Worm (Caenorhabditis elegans) whole organism, L4 larva: ENCODE results near the gene W05H9.2.

Experiments
- F10B5.3 ChIP-seq: sonication (generic microtip); optimal IDR thresholded peaks from 2 replicates; lab custom pipeline; 2016; ENCODE audit warnings: mild to moderate bottlenecking, missing genetic modification characterization, missing compliant biosample characterization
- F44E2.7 ChIP-seq: fragments of 200-800 bp; sonication (Bioruptor generic); IDR thresholded peaks from 2 replicates; pipeline ENCODE4 v2.1.2; 2022; ENCODE audit warnings: missing genetic modification characterization, missing compliant biosample characterization
- T20F7.1 ChIP-seq: fragments of 200-800 bp; sonication (Bioruptor generic); optimal IDR thresholded peaks from 2 replicates; lab custom pipeline; 2018; ENCODE audit warnings: mild to moderate bottlenecking, missing genetic modification characterization, missing compliant biosample characterization
- Y48G9A.11 ChIP-seq: fragments of 200-800 bp; sonication (Bioruptor generic); IDR thresholded peaks from 2 replicates; pipeline ENCODE4 v1.3.6; 2022; ENCODE audit warnings: missing genetic modification reagents, missing genetic modification characterization, missing compliant biosample characterization
- Y75B8A.6 ChIP-seq: fragments of 200-800 bp; sonication (Bioruptor generic); IDR thresholded peaks from 2 replicates; pipeline ENCODE4 v1.3.6; 2022; ENCODE audit warnings: missing genetic modification reagents, missing genetic modification characterization, missing compliant biosample characterization
- ZK546.5 ChIP-seq, 2 experiments: sonication (generic microtip); optimal IDR thresholded peaks; 2 replicates each; lab custom pipeline; 2017; ENCODE audit warnings: missing biosample characterization in 2 of 2, missing genetic modification characterization in 2 of 2
- aha-1 ChIP-seq: fragments of 150-350 bp; peaks from one replicate; lab custom pipeline; 2014; ENCODE audit warnings: missing biosample characterization, missing genetic modification characterization
- ama-1 ChIP-seq: fragments of 150-350 bp; optimal IDR thresholded peaks from 2 replicates; lab custom pipeline; 2014; ENCODE audit warnings: inconsistent platforms, mixed read lengths
- attf-4 ChIP-seq: sonication (generic microtip); optimal IDR thresholded peaks from 3 replicates; lab custom pipeline; 2017; ENCODE audit warnings: missing biosample characterization, missing genetic modification characterization
- ceh-20 ChIP-seq: fragments of 200-800 bp; sonication (Bioruptor generic); IDR thresholded peaks from 2 replicates; pipeline ENCODE4 v1.3.6; 2022; ENCODE audit warnings: missing genetic modification reagents, missing genetic modification characterization, missing compliant biosample characterization
- ceh-28 ChIP-seq: fragments of 150-350 bp; optimal IDR thresholded peaks from 2 replicates; lab custom pipeline; 2014; ENCODE audit warnings: missing biosample characterization, missing genetic modification reagents, missing genetic modification characterization
- ctbp-1 ChIP-seq: fragments of 200-800 bp; sonication (Bioruptor generic); IDR thresholded peaks from 2 replicates; pipeline ENCODE4 v1.3.6; 2022; ENCODE audit warnings: missing genetic modification reagents, missing genetic modification characterization, missing compliant biosample characterization
- daf-8 ChIP-seq: fragments of 200-800 bp; sonication (Bioruptor generic); IDR thresholded peaks from 2 replicates; pipeline ENCODE4 v1.3.6; 2022; ENCODE audit warnings: missing genetic modification characterization, missing compliant biosample characterization
- dpl-1 ChIP-seq: fragments of 150-350 bp; optimal IDR thresholded peaks from 2 replicates; lab custom pipeline; 2014; ENCODE audit warnings: missing biosample characterization, missing genetic modification reagents, missing genetic modification characterization
- dve-1 ChIP-seq: sonication (generic microtip); optimal IDR thresholded peaks from 2 replicates; lab custom pipeline; 2017; ENCODE audit warnings: antibody characterized with exemption, mild to moderate bottlenecking, missing genetic modification characterization, missing compliant biosample characterization; ENCODE audit not compliant: insufficient read depth
- fkh-10 ChIP-seq: fragments of 150-350 bp; optimal IDR thresholded peaks from 2 replicates; lab custom pipeline; 2014; ENCODE audit warnings: missing biosample characterization, missing genetic modification reagents, missing genetic modification characterization
- hlh-11 ChIP-seq: fragments of 200-800 bp; sonication (Bioruptor generic); optimal IDR thresholded peaks from 2 replicates; lab custom pipeline; 2018; ENCODE audit warnings: mild to moderate bottlenecking, missing genetic modification characterization, missing compliant biosample characterization
- hlh-30 ChIP-seq: sonication (generic microtip); optimal IDR thresholded peaks from 2 replicates; lab custom pipeline; 2017; ENCODE audit warnings: antibody characterized with exemption, mild to moderate bottlenecking, missing genetic modification characterization, missing compliant biosample characterization; ENCODE audit not compliant: insufficient read depth
- madf-5 ChIP-seq, 2 experiments: fragments of 200-800 bp; sonication (Bioruptor generic); IDR thresholded peaks; 2 replicates each; pipeline ENCODE4 v1.3.6; 2022; ENCODE audit warnings: missing compliant biosample characterization in 2 of 2, missing genetic modification characterization in 2 of 2
- nhr-102 ChIP-seq: sonication (generic microtip); optimal IDR thresholded peaks from 2 replicates; lab custom pipeline; 2016; ENCODE audit warnings: mild to moderate bottlenecking, missing genetic modification characterization, moderate library complexity, missing compliant biosample characterization
- nhr-11 ChIP-seq: fragments of 150-350 bp; optimal IDR thresholded peaks from 2 replicates; lab custom pipeline; 2014; ENCODE audit warnings: missing biosample characterization, missing genetic modification characterization
- nhr-25 ChIP-seq: sonication (generic microtip); optimal IDR thresholded peaks from 2 replicates; lab custom pipeline; 2017; ENCODE audit warnings: missing genetic modification characterization, mild to moderate bottlenecking, missing compliant biosample characterization, antibody characterized with exemption, moderate library complexity, borderline replicate concordance; ENCODE audit not compliant: insufficient read depth
- nhr-28 ChIP-seq: fragments of 150-350 bp; optimal IDR thresholded peaks from 2 replicates; lab custom pipeline; 2014; ENCODE audit warnings: missing biosample characterization, missing genetic modification characterization
- nhr-6 ChIP-seq: fragments of 150-350 bp; optimal IDR thresholded peaks from 2 replicates; lab custom pipeline; 2014; ENCODE audit warnings: missing biosample characterization, missing genetic modification characterization
- pha-4 ChIP-seq, 2 experiments: fragments of 150-350 bp in 1 of 2; fragments of 200-800 bp in 1 of 2; sonication (Bioruptor generic) in 1 of 2; IDR thresholded peaks in 1 of 2; optimal IDR thresholded peaks in 1 of 2; 2 replicates each; pipeline versions ENCODE4 v1.3.6 to Lab custom; 2014 to 2022; ENCODE audit warnings: missing genetic modification characterization in 2 of 2, missing genetic modification reagents in 2 of 2, missing biosample characterization in 1 of 2, missing compliant biosample characterization in 1 of 2
- saeg-2 ChIP-seq: fragments of 200-800 bp; sonication (Bioruptor generic); IDR thresholded peaks from 2 replicates; pipeline ENCODE4 v1.3.6; 2022; ENCODE audit warnings: missing genetic modification reagents, missing genetic modification characterization, missing compliant biosample characterization
- snpc-4 ChIP-seq: fragments of 150-350 bp; optimal IDR thresholded peaks from 2 replicates; lab custom pipeline; 2014; ENCODE audit warnings: missing biosample characterization, missing genetic modification characterization
- unc-62 ChIP-seq, 3 experiments: fragments of 150-350 bp in 1 of 3; sonication (generic microtip); optimal IDR thresholded peaks in 2 of 3; peaks in 1 of 3; 1 replicate in 1 of 3; 2 replicates in 2 of 3; lab custom pipeline; 2014 to 2017; ENCODE audit warnings: missing biosample characterization in 3 of 3, missing genetic modification characterization in 3 of 3, missing genetic modification reagents in 3 of 3, missing genotype in 1 of 3
- vab-7 ChIP-seq: fragments of 200-800 bp; sonication (Bioruptor generic); IDR thresholded peaks from 2 replicates; pipeline ENCODE4 v1.3.6; 2022; ENCODE audit warnings: missing genetic modification reagents, missing genetic modification characterization, missing compliant biosample characterization
- zfp-3 ChIP-seq: fragments of 200-800 bp; sonication (Bioruptor generic); conservative IDR thresholded peaks from 2 replicates; pipeline ENCODE4 v1.3.6; 2022; ENCODE audit warnings: missing genetic modification reagents, missing genetic modification characterization, missing compliant biosample characterization

W05H9.2 gene

DNA sequence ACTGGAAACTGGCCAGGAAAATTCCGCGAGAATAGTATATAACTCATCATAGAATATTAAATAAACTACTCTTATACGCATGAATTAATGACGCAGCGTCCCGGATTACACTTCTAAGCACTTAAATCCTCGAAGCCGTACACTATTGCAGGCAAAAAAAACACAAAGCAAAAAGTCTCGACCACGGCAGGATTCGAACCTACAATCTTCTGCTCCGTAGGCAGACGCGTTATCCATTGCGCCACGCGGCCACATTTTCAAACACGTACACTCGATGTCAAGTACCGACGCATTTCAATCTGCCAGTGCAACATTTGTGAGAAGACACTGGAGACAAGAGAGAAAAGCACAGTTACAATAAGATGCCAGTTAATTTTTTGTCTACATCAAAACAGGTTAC lies 46.9 kb upstream of the W05H9.2 start (continued):
- TF ChIP-seq Y48G9A.11 (GFP tag; lab: Robert Waterston, UW), result peak; percentile 61; the same call in 1 of the 2 replicates
- no peak for TF ChIP-seq ZK546.5 (tag; optimal IDR thresholded peaks at IDR 0.05; lab: Kevin White, UChicago)
- TF ChIP-seq Y75B8A.6, result no peak
- TF ChIP-seq ctbp-1 (GFP tag; lab: Robert Waterston, UW), result peak; percentile 61
- peak; percentile 57; the same call in 1 of the 2 replicates for TF ChIP-seq ceh-20 (GFP tag; lab: Robert Waterston, UW)
- TF ChIP-seq dpl-1 (GFP tag; lab: Kevin White, UChicago), result no peak
- TF ChIP-seq nhr-6 (tag; lab: Kevin White, UChicago), result no peak
- no peak for TF ChIP-seq snpc-4 (tag; lab: Kevin White, UChicago)

DNA sequence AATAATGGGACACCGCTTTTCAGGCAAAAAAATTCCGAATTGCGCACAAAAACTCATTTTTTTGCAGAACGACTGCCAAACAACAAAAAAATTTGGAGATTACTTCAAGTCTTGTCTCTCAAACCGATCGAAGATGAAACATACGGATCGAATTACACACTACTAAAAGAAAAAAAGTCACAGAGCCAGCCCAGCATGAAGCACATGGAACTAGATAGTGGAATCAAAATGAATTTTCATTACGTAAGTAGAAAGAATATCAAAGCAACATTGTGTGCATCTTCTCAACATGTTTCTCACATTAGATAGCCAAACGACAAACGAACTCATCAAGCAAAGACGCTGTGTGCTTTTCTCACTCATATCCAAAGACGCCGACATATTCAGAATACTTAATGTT lies 45.7 kb upstream of the W05H9.2 start:
- TF ChIP-seq F10B5.3 (tag; lab: Kevin White, UChicago), result no peak
- TF ChIP-seq nhr-11 (tag; lab: Kevin White, UChicago), result no peak
- no peak for TF ChIP-seq nhr-102 (tag; lab: Kevin White, UChicago)
- no peak for TF ChIP-seq saeg-2
- TF ChIP-seq nhr-6 (tag; lab: Kevin White, UChicago), result no peak
- TF ChIP-seq F44E2.7 (GFP tag; lab: Robert Waterston, UW), result no peak
- TF ChIP-seq hlh-30 (tag; lab: Kevin White, UChicago), result no peak
- no peak for TF ChIP-seq ama-1 (lab: Kevin White, UChicago)
- no peak for TF ChIP-seq vab-7 (GFP tag; lab: Robert Waterston, UW)
- TF ChIP-seq ceh-28 (tag; lab: Kevin White, UChicago), result no peak
- TF ChIP-seq daf-8 (GFP tag; lab: Robert Waterston, UW), result no peak
- no peak for TF ChIP-seq attf-4

DNA sequence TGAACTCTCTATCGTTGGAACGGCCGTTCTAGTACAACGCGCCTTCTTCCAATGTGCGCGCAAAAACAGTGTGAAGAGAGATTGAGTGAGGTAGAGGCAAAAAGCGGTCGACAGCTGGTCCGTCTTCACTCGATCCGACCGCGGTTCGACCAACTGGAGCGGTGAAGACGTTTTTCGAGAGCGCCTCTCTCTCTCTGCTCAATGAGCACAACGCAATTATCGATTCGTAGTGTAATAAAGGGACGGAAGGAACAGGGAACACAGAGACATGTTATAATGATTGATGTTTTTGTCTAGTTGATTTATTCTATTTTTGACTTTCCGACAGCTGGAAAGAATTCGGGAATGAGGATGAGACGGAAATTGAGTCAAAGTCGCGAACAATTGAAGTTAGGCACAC lies 42.0 kb upstream of the W05H9.2 start:
- peak; percentile 21 for TF ChIP-seq hlh-11 (tag; lab: Kevin White, UChicago)
- no peak for TF ChIP-seq fkh-10 (GFP tag; lab: Kevin White, UChicago)
- 0 out of 2 replicates have a peak, but pooled peaks have one; percentile 30 for TF ChIP-seq ceh-20 (GFP tag; lab: Robert Waterston, UW)
- no peak for TF ChIP-seq madf-5 (GFP tag; IDR thresholded peaks at IDR 0.05; lab: Robert Waterston, UW)

DNA sequence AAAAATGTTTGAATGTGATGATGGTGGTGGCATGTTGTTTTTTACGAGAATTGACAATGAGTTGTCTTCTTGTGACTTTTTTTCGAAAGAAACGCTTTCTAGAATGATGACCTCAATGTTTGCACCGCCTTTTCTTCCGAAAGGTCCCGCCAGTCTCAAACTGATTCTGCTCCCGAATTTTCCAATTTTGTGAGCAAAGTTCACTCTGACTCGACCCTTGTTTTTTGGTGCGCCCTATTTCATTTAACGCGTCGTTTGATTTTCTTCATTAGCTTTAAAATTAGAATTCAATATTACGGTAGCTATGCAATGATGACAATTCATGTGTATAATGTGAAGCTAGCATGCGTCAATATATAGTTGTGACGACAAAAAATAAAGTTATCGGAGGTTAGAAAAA lies 36.2 kb upstream of the W05H9.2 start, which contains the start of gene lite-1:
lite-1 (minus strand) TSS at position 101 of the 400 bp plus-strand sequence.
- TF ChIP-seq nhr-28 (tag; lab: Kevin White, UChicago), result no peak
- TF ChIP-seq unc-62 (GFP tag; optimal IDR thresholded peaks at IDR 0.05 in 1 of 2; lab: Kevin White, UChicago), result peak in 1 of 2 experiments; percentile 73
- TF ChIP-seq unc-62 (tag; optimal IDR thresholded peaks at IDR 0.05; lab: Kevin White, UChicago), result no peak

DNA sequence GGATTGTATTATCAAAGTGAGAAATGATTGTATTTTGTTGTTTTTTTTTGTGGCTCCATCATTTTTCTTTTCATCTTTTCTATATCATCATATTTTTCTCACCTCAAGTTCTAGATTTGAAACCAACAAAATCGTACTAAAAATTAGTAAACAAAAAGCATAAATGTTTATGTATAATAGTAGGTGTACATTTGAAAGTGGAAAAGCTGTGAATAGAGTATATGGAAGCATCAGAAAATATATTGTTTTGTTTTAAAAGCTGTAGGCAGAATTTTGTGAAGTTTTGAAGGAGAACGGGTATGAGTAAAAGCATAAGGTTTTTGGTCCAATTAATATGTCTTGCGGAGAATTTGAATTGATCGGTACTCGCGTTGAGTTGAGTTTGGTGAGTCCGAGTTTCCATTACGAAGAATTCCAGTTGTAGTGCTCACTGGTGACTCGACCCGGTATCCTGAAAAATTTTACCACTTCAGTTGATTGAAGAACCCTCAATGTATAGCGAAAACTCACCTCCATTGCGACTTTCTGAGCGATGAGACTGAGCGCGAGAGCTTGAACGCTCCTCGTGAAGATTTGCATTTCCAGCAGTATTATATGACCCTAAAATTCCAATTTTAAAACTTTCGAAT lies 33.7 kb upstream of the W05H9.2 start, which contains the start of gene C14F11.4:
C14F11.4 (minus strand) TSS at position 51 of the 629 bp plus-strand sequence.
- TF ChIP-seq ctbp-1 (GFP tag; lab: Robert Waterston, UW) (0 out of 2 replicates have a peak, but pooled peaks have one; percentile 12), aha-1 (tag; lab: Kevin White, UChicago) (peak; percentile 71), T20F7.1 (GFP tag; lab: Kevin White, UChicago) (peak; percentile 16), dve-1 (peak; percentile 27), zfp-3 (GFP tag; lab: Robert Waterston, UW) (no peak)

DNA sequence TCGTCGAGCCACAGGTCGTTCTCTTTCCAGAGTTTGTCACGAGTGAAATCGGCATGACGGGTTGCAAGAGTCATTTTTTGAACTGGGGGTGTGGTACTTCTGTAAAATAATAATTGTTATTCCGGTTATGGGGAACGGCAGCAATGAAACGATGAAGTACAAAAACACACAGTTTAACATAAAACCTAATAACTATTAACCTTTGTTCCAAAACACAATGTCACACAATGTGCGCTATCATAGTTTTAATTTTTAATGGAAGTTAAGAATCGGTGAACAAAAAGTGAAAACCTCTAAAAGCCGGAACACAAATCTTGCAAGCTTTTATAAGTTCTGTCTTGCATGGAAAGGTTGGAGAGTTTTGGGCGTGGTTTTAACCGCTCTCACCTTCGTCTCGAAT lies 31.4 kb upstream of the W05H9.2 start, which contains the start of gene hsp-43:
hsp-43 (minus strand) TSS at position 101 of the 400 bp plus-strand sequence.
- TF ChIP-seq nhr-25 (tag; lab: Kevin White, UChicago), result peak; percentile 48
- no peak for TF ChIP-seq pha-4 (GFP tag; IDR thresholded peaks at IDR 0.05; lab: Robert Waterston, UW)
- TF ChIP-seq pha-4 (tag; optimal IDR thresholded peaks at IDR 0.05; lab: Kevin White, UChicago), result no peak
